Fruit fly (Drosophila melanogaster): ENCODE measurements around the gene CG2772.

DNA sequence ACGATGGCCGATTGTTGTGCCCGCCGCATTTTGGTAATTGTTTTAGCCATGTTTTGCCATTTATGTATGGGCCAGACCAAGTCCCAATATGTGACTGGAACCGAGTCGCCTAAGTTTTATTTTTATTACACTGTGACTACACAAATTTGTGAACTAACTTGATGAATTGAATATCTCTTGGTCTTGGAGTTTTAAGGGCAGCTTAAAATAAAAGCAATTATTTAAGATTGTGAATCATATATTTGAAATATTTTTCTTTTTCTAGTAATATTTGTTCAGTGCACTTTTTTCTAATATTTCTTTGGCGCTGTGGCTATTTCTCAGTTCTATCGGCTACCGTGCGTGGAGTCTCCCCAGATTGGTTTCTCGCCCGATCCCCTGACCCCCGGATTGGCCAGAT lies 47.7 kb downstream of the CG2772 start:
- TF ChIP-seq CTCF (optimal IDR thresholded peaks at IDR 0.05) (no peak), CG8478 (optimal IDR thresholded peaks at IDR 0.05) (no peak)

Data from S2 (cell line).